Worm (Caenorhabditis elegans): ENCODE results near the gene ZC412.10.

ZC412.10 gene

DNA sequence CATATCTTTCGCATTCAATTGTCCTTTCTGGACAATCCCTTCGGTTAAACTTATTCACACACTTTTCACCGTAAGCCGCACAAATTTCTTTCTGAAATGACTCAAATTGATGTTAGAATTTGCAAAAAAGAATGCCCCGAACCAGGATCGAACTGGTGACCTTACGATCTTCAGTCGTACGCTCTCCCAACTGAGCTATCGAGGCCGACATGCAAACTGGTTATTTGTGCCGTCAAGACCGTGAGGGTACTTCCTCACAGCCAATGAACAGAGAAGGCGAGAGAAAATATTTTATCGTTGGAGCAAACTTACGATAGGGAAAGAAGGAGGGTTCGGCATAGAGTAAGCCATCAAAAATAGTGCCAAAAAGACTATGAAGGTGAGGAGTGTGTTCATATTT lies 367 bp downstream of the ZC412.10 start (continued):
- TF ChIP-seq nhr-11 (tag; optimal IDR thresholded peaks at IDR 0.05) (no peak), aha-1 (tag) (peak; percentile 93), F49E8.2 (tag; optimal IDR thresholded peaks at IDR 0.05; ENCODE audit: borderline replicate concordance) (no peak), F44E2.7 (GFP tag; IDR thresholded peaks at IDR 0.05) (no peak), lsy-2 (tag; optimal IDR thresholded peaks at IDR 0.05) (no peak), T20F7.1 (GFP tag; optimal IDR thresholded peaks at IDR 0.05) (no peak), rbr-2 (tag; optimal IDR thresholded peaks at IDR 0.05) (peak; percentile 35), snpc-1.2 (GFP tag; IDR thresholded peaks at IDR 0.05) (no peak; the same call in 1 of the 2 replicates), daf-8 (GFP tag; IDR thresholded peaks at IDR 0.05) (no peak), mep-1 (tag; optimal IDR thresholded peaks at IDR 0.05) (no peak), ZK337.2 (GFP tag; IDR thresholded peaks at IDR 0.05) (peak; percentile 63; the same call in 1 of the 2 replicates), fos-1 (tag; optimal IDR thresholded peaks at IDR 0.05) (no peak), zip-2 (tag; optimal IDR thresholded peaks at IDR 0.05) (no peak), lin-39 (tag; optimal IDR thresholded peaks at IDR 0.05) (no peak), nhr-41 (GFP tag; IDR thresholded peaks at IDR 0.05) (no peak), F37D6.2 (tag; optimal IDR thresholded peaks at IDR 0.05) (no peak), lin-13 (GFP tag; optimal IDR thresholded peaks at IDR 0.05) (no peak), mdt-29 (GFP tag; IDR thresholded peaks at IDR 0.05) (peak; percentile 53; the same call in 1 of the 2 replicates), aly-2 (tag; optimal IDR thresholded peaks at IDR 0.05) (no peak)

DNA sequence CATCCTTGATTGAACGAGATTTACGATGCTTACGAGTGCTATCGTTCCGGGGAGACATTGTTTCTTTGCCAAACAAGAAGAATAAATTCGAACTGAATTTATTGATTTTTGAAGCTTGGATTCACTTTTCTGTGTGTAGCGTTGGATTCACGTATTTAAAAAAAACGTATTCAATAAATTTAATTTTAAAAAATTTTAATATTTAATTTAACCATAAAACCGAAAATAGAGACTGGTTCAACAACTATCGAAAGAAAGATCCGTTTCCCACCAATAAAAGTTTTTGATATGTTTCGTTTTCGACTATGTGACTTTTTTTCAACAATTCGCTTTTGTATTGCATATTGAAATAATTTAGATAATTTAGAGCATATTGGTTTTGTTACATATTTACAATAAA lies 1.3 kb downstream of the ZC412.10 start, which contains the start of gene ZC412.5:
Gene ZC412.5, minus strand, starts transcription at position 101 of the 400 bp plus-strand sequence.
- no peak for TF ChIP-seq nhr-41 (GFP tag; IDR thresholded peaks at IDR 0.05)
- no peak for TF ChIP-seq ZK546.5 (tag; optimal IDR thresholded peaks at IDR 0.05)
- no peak for TF ChIP-seq ceh-82 (tag; optimal IDR thresholded peaks at IDR 0.05)
- TF ChIP-seq lin-15B (tag; optimal IDR thresholded peaks at IDR 0.05) = no peak
- TF ChIP-seq nhr-111 (GFP tag; optimal IDR thresholded peaks at IDR 0.05) = no peak
- no peak for TF ChIP-seq nhr-102 (tag; optimal IDR thresholded peaks at IDR 0.05)
- TF ChIP-seq D1046.2 (GFP tag; IDR thresholded peaks at IDR 0.05) = no peak
- no peak for TF ChIP-seq nhr-28 (tag; optimal IDR thresholded peaks at IDR 0.05)
- TF ChIP-seq ceh-44 (GFP tag; IDR thresholded peaks at IDR 0.05) = no peak
- TF ChIP-seq hif-1 (tag; optimal IDR thresholded peaks at IDR 0.05) = no peak
- TF ChIP-seq hlh-11 (tag; optimal IDR thresholded peaks at IDR 0.05) = no peak
- TF ChIP-seq aly-2 (tag; optimal IDR thresholded peaks at IDR 0.05) = no peak
- no peak for TF ChIP-seq mdt-29 (GFP tag; IDR thresholded peaks at IDR 0.05)
- no peak for TF ChIP-seq php-3 (GFP tag; IDR thresholded peaks at IDR 0.05)
- TF ChIP-seq saeg-2 (GFP tag; IDR thresholded peaks at IDR 0.05) = no peak
- no peak for TF ChIP-seq rbr-2 (tag; optimal IDR thresholded peaks at IDR 0.05)

DNA sequence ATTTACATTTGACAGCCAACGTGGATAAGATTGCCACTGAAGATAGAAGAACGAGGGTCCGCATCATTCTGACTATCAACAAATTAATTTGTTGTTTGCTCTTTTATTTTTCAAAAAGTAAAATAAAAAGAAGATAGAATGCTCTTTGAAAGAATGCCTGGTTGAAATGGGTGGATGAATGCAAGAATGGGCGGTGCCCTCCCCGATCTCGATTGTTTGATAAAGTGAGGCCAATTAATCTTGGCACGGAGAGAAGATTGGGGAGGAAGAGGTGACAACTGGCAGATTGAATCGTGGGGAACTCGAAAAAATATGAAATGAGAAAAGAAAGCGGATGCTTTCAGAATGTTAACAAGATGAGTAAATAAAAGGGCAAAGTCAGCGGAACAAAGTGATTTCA lies 5.3 kb downstream of the ZC412.10 start, which contains the start of gene ZC412.3:
Gene ZC412.3, minus strand, starts transcription at position 183 of the 400 bp plus-strand sequence.
- peak in 1 of 2 experiments; percentile 60 for TF ChIP-seq daf-16 (GFP tag; optimal IDR thresholded peaks at IDR 0.05)
- TF ChIP-seq daf-16 (tag; optimal IDR thresholded peaks at IDR 0.05) = no peak
- no peak for TF ChIP-seq sdz-12 (GFP tag; optimal IDR thresholded peaks at IDR 0.05)
- TF ChIP-seq saeg-2 (GFP tag; IDR thresholded peaks at IDR 0.05) = no peak
- TF ChIP-seq tra-1 (GFP tag; IDR thresholded peaks at IDR 0.05) = no peak
- no peak for TF ChIP-seq attf-4 (tag; optimal IDR thresholded peaks at IDR 0.05)
- no peak for TF ChIP-seq lin-29 (GFP tag; IDR thresholded peaks at IDR 0.05)
- TF ChIP-seq unc-130 (GFP tag; optimal IDR thresholded peaks at IDR 0.05) = no peak
- TF ChIP-seq spr-1 (tag; optimal IDR thresholded peaks at IDR 0.05) = no peak
- no peak for TF ChIP-seq nhr-41 (GFP tag; IDR thresholded peaks at IDR 0.05)
- no peak for TF ChIP-seq ztf-11 (tag; optimal IDR thresholded peaks at IDR 0.05)
- no peak for TF ChIP-seq zip-11 (GFP tag; IDR thresholded peaks at IDR 0.05)
- TF ChIP-seq nhr-11 (tag; optimal IDR thresholded peaks at IDR 0.05) = peak; percentile 37
- TF ChIP-seq hlh-30 (tag; optimal IDR thresholded peaks at IDR 0.05; ENCODE audit: insufficient read depth) = no peak
- TF ChIP-seq T26A8.4 (GFP tag; IDR thresholded peaks at IDR 0.05) = no peak
- no peak for TF ChIP-seq pqm-1 (tag; optimal IDR thresholded peaks at IDR 0.05)
- no peak for TF ChIP-seq T20F7.1 (GFP tag; optimal IDR thresholded peaks at IDR 0.05)
- TF ChIP-seq mdt-29 (GFP tag; IDR thresholded peaks at IDR 0.05) = no peak
- TF ChIP-seq madf-5 (GFP tag; IDR thresholded peaks at IDR 0.05) = no peak
- TF ChIP-seq nhr-42 (GFP tag; IDR thresholded peaks at IDR 0.05) = no peak
- TF ChIP-seq unc-62 (GFP tag; optimal IDR thresholded peaks at IDR 0.05 in 1 of 2) = peak in 1 of 2 experiments; percentile 10
- no peak for TF ChIP-seq unc-62 (tag; optimal IDR thresholded peaks at IDR 0.05)
- no peak for TF ChIP-seq daf-12 (tag; optimal IDR thresholded peaks at IDR 0.05)
- no peak for TF ChIP-seq set-16 (GFP tag; IDR thresholded peaks at IDR 0.05)
- TF ChIP-seq arid-1 (GFP tag; conservative IDR thresholded peaks at IDR 0.05) = no peak
